Worm (Caenorhabditis elegans) whole organism, L4 larva: ENCODE measurements around the gene K01D12.5.

Source experiments
- F37D6.2 ChIP-seq: sonication (generic microtip); optimal IDR thresholded peaks from 2 replicates; lab custom pipeline; 2016; ENCODE audit warnings: mild to moderate bottlenecking, missing genetic modification characterization, missing compliant biosample characterization
- R02D3.7 ChIP-seq: fragments of 150-350 bp; sonication (generic microtip); optimal IDR thresholded peaks from 3 replicates; lab custom pipeline; 2014; ENCODE audit warnings: missing biosample characterization, missing genetic modification characterization
- T26A8.4 ChIP-seq: fragments of 200-800 bp; sonication (Bioruptor generic); IDR thresholded peaks from 2 replicates; pipeline ENCODE4 v1.3.6; 2022; ENCODE audit warnings: missing genetic modification characterization, missing compliant biosample characterization
- aha-1 ChIP-seq: fragments of 150-350 bp; peaks from one replicate; lab custom pipeline; 2014; ENCODE audit warnings: missing biosample characterization, missing genetic modification characterization
- ama-1 ChIP-seq: fragments of 150-350 bp; optimal IDR thresholded peaks from 2 replicates; lab custom pipeline; 2014; ENCODE audit warnings: inconsistent platforms, mixed read lengths
- ceh-28 ChIP-seq: fragments of 150-350 bp; optimal IDR thresholded peaks from 2 replicates; lab custom pipeline; 2014; ENCODE audit warnings: missing biosample characterization, missing genetic modification reagents, missing genetic modification characterization
- egl-43 ChIP-seq: fragments of 200-800 bp; sonication (Bioruptor generic); IDR thresholded peaks from 2 replicates; pipeline ENCODE4 v1.3.6; 2022; ENCODE audit warnings: missing genetic modification reagents, missing genetic modification characterization, missing compliant biosample characterization
- lim-7 ChIP-seq: fragments of 200-800 bp; sonication (Bioruptor generic); IDR thresholded peaks from 2 replicates; pipeline ENCODE4 v1.3.6; 2022; ENCODE audit warnings: missing genetic modification characterization, missing compliant biosample characterization
- lin-39 ChIP-seq: fragments of 150-350 bp; optimal IDR thresholded peaks from 2 replicates; lab custom pipeline; 2014; ENCODE audit warnings: missing biosample characterization, missing genetic modification reagents, missing genetic modification characterization
- mdl-1 ChIP-seq, 2 experiments: fragments of 150-350 bp in 1 of 2; sonication (generic microtip) in 1 of 2; optimal IDR thresholded peaks; 2 replicates each; lab custom pipeline; 2014 to 2017; ENCODE audit warnings: missing biosample characterization in 2 of 2, missing genetic modification characterization in 2 of 2
- mdt-29 ChIP-seq: fragments of 200-800 bp; sonication (Bioruptor generic); IDR thresholded peaks from 2 replicates; pipeline ENCODE4 v1.3.6; 2022; ENCODE audit warnings: missing genetic modification reagents, missing genetic modification characterization, missing compliant biosample characterization
- nhr-76 ChIP-seq: fragments of 150-350 bp; optimal IDR thresholded peaks from 2 replicates; lab custom pipeline; 2014; ENCODE audit warnings: missing biosample characterization, missing genetic modification characterization
- skn-1 ChIP-seq: fragments of 150-350 bp; optimal IDR thresholded peaks from 2 replicates; lab custom pipeline; 2014; ENCODE audit warnings: missing biosample characterization, missing genetic modification characterization

- TF ChIP-seq aha-1 (tag; lab: Kevin White, UChicago) (no peak), F37D6.2 (tag; lab: Kevin White, UChicago) (no peak), mdl-1 (tag; optimal IDR thresholded peaks at IDR 0.05; lab: Kevin White, UChicago) (no peak), lim-7 (GFP tag; lab: Robert Waterston, UW) (no peak), nhr-76 (tag; lab: Kevin White, UChicago) (no peak), T26A8.4 (no peak), ceh-28 (tag; lab: Kevin White, UChicago) (no peak), R02D3.7 (tag; lab: Kevin White, UChicago) (no peak), mdt-29 (GFP tag; lab: Robert Waterston, UW) (no peak), egl-43 (GFP tag; lab: Robert Waterston, UW) (no peak), skn-1 (tag; lab: Kevin White, UChicago) (no peak), ama-1 (no peak), lin-39 (tag; lab: Kevin White, UChicago) (no peak)
These were observed 6.9 kb downstream of the K01D12.5 start, which contains the start of gene K01D12.9 for ce11 chrV:12404544-12404943.
